Worm (Caenorhabditis elegans) whole organism, L2 larva: ENCODE data around the gene C54D10.4.

Source experiments
- R02D3.7 ChIP-seq: fragments of 150-350 bp; optimal IDR thresholded peaks from 2 replicates; lab custom pipeline; 2014; ENCODE audit warnings: missing biosample characterization, missing genetic modification characterization
- elt-1 ChIP-seq: fragments of 150-350 bp; optimal IDR thresholded peaks from 2 replicates; lab custom pipeline; 2014; ENCODE audit warnings: missing biosample characterization, missing genetic modification characterization
- fos-1 ChIP-seq: fragments of 150-350 bp; optimal IDR thresholded peaks from 2 replicates; lab custom pipeline; 2014; ENCODE audit warnings: missing biosample characterization, missing genetic modification characterization
- lin-39 ChIP-seq: fragments of 150-350 bp; optimal IDR thresholded peaks from 2 replicates; lab custom pipeline; 2014; ENCODE audit warnings: missing biosample characterization, missing genetic modification reagents, missing genetic modification characterization
- nhr-25 ChIP-seq: fragments of 150-350 bp; sonication (generic microtip); optimal IDR thresholded peaks from 3 replicates; lab custom pipeline; 2014; ENCODE audit warnings: missing biosample characterization, missing genetic modification characterization
- skn-1 ChIP-seq: sonication (generic microtip); optimal IDR thresholded peaks from 2 replicates; lab custom pipeline; 2017; ENCODE audit warnings: missing biosample characterization, missing genetic modification characterization

DNA sequence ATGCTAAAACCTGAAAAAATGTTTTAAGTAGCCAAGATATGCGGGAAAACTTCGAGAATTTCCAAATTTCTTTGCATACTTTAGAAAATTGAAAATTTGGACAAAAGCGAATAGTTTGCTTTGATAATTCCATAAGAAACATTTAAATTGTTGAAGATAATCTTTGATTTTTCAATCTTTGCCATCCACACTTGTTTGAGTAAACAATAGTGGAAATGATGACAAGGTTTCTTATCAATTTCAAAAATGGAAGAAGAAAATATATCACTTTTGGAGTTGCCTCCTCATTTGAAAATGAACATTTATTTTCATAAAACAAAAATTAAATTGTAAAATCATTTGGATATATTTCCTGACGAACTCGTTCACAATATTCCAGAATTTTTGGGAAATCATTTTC lies 6.4 kb downstream of the C54D10.4 start:
- TF ChIP-seq nhr-25 (tag; lab: Kevin White, UChicago) (no peak), skn-1 (peak; percentile 81), elt-1 (tag; lab: Kevin White, UChicago) (no peak), R02D3.7 (tag; lab: Kevin White, UChicago) (no peak), lin-39 (no peak), fos-1 (tag; lab: Kevin White, UChicago) (peak; percentile 59)
